Worm (Caenorhabditis elegans) whole organism, L4 larva: ENCODE data around the gene C07G1.7.

Experiments
- ceh-82 ChIP-seq: sonication (generic microtip); optimal IDR thresholded peaks from 2 replicates; lab custom pipeline; 2017; ENCODE audit warnings: missing biosample characterization, missing genetic modification characterization
- hlh-30 ChIP-seq: sonication (generic microtip); optimal IDR thresholded peaks from 2 replicates; lab custom pipeline; 2017; ENCODE audit warnings: antibody characterized with exemption, mild to moderate bottlenecking, missing genetic modification characterization, missing compliant biosample characterization; ENCODE audit not compliant: insufficient read depth
- lin-15B ChIP-seq: fragments of 150-350 bp; sonication (generic microtip); optimal IDR thresholded peaks from 3 replicates; lab custom pipeline; 2014; ENCODE audit warnings: missing biosample characterization, missing genetic modification characterization
- mdl-1 ChIP-seq, 2 experiments: fragments of 150-350 bp in 1 of 2; sonication (generic microtip) in 1 of 2; optimal IDR thresholded peaks; 2 replicates each; lab custom pipeline; 2014 to 2017; ENCODE audit warnings: missing biosample characterization in 2 of 2, missing genetic modification characterization in 2 of 2
- nhr-28 ChIP-seq: fragments of 150-350 bp; optimal IDR thresholded peaks from 2 replicates; lab custom pipeline; 2014; ENCODE audit warnings: missing biosample characterization, missing genetic modification characterization
- pqm-1 ChIP-seq: sonication (generic microtip); optimal IDR thresholded peaks from 2 replicates; lab custom pipeline; 2017; ENCODE audit warnings: missing biosample characterization, missing genetic modification characterization
- unc-130 ChIP-seq: sonication (generic microtip); optimal IDR thresholded peaks from 2 replicates; lab custom pipeline; 2016; ENCODE audit warnings: missing genetic modification reagents, missing genetic modification characterization, missing compliant biosample characterization
- unc-39 ChIP-seq: sonication (generic microtip); optimal IDR thresholded peaks from 2 replicates; lab custom pipeline; 2017; ENCODE audit warnings: missing biosample characterization, missing genetic modification characterization
- zag-1 ChIP-seq: fragments of 150-350 bp; optimal IDR thresholded peaks from 2 replicates; lab custom pipeline; 2014; ENCODE audit warnings: missing biosample characterization, missing genetic modification characterization

DNA sequence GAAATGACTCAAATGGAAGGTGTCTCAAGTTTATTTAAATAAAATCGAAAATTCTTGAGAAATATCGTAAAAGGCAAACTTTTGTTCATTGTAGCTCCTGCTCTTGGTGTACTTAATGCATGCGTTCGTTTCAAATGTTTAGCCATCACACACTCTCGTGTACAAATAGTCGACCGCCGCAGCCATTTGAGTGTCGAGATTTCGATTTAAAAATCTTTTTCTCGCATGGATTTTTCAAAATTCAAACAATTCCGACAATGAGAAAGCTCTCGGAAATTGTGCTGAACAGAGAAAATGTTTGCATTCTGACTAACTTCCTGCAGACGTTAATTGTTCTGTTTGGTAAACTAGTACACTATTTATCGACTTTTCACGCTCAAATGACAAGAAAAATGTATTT, 12.4 kb downstream of the C07G1.7 start:
- TF ChIP-seq mdl-1 (tag; optimal IDR thresholded peaks at IDR 0.05; lab: Kevin White, UChicago): no peak
- no peak for TF ChIP-seq nhr-28 (tag; lab: Kevin White, UChicago)
- TF ChIP-seq lin-15B (tag; lab: Kevin White, UChicago): no peak
- no peak for TF ChIP-seq zag-1 (tag; lab: Kevin White, UChicago)
- TF ChIP-seq unc-39: no peak
- TF ChIP-seq unc-130 (GFP tag; lab: Kevin White, UChicago): no peak
- TF ChIP-seq pqm-1 (tag; lab: Kevin White, UChicago): no peak
- TF ChIP-seq hlh-30 (tag; lab: Kevin White, UChicago): no peak
- TF ChIP-seq ceh-82 (tag; lab: Kevin White, UChicago): no peak
